Worm (Caenorhabditis elegans): ENCODE measurements around the gene C18G1.9.

Gene C18G1.9

DNA sequence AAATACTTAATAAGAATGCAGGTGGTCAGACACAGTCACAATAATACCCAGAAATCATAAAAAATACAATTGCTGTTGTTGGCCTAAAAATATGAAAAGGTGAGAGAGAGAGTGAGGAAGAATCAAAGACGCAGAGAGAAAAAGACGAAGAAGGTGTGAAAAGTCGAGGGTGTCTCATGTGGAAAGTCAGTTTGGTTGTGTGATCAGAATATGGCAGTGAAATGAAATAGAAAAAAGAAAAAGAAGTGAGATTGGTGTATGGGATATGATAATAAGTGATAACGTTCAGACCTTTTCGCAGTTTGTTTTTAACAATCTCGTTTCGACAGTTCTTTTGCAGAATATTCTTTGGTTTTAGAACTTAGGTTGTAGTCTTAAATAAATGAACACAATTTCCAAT lies 37.3 kb upstream of the C18G1.9 start:
- no peak for TF ChIP-seq blmp-1 (tag; optimal IDR thresholded peaks at IDR 0.05)
- no peak for TF ChIP-seq nhr-12 (tag; optimal IDR thresholded peaks at IDR 0.05)
- no peak for TF ChIP-seq ceh-39 (tag; optimal IDR thresholded peaks at IDR 0.05)
- TF ChIP-seq flh-1 (GFP tag; optimal IDR thresholded peaks at IDR 0.05): no peak
- no peak for TF ChIP-seq mls-2 (tag; optimal IDR thresholded peaks at IDR 0.05)
- TF ChIP-seq sem-2 (GFP tag; optimal IDR thresholded peaks at IDR 0.05): no peak
- no peak for TF ChIP-seq mep-1 (tag; optimal IDR thresholded peaks at IDR 0.05)
- no peak for TF ChIP-seq unc-120 (tag; optimal IDR thresholded peaks at IDR 0.05; ENCODE audit: poor library complexity, severe bottlenecking)
- TF ChIP-seq unc-39 (tag; optimal IDR thresholded peaks at IDR 0.05): no peak
- no peak for TF ChIP-seq cnd-1 (tag; optimal IDR thresholded peaks at IDR 0.05)
- TF ChIP-seq mab-5 (tag; optimal IDR thresholded peaks at IDR 0.05): no peak
- no peak for TF ChIP-seq ham-2 (GFP tag; optimal IDR thresholded peaks at IDR 0.05)

ce11 chrV:4805847-4806246 lies 36.3 kb upstream of the C18G1.9 start, which contains the start of gene R02F11.3:
Gene R02F11.3 (minus strand): TSS chrV:4805947.
- TF ChIP-seq mep-1 (tag; optimal IDR thresholded peaks at IDR 0.05) (no peak), nhr-28 (tag; optimal IDR thresholded peaks at IDR 0.05) (no peak), lsy-2 (tag; optimal IDR thresholded peaks at IDR 0.05) (no peak), drap-1 (GFP tag; optimal IDR thresholded peaks at IDR 0.05) (no peak), sem-2 (GFP tag; optimal IDR thresholded peaks at IDR 0.05) (no peak), elt-1 (tag; optimal IDR thresholded peaks at IDR 0.05; ENCODE audit: borderline replicate concordance, insufficient read depth) (no peak)

DNA sequence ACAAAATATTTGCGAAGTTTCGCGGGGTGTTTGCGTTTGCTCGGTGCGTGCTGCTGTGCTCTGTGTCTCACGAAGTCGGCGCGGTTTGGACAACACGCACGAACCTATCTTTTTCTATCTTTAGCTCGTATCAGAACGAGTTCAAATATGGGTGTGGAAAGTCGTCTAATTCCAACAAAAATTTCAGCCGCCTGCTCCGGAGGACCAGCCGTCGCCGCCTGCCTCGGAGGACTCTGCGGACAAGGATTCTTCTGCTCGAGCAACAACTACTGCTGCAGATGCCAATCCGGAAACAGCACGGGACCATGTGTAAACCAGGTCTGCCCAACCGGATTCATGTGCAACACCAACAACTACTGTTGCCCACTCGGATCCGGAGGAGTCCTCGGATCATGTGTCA lies 32.4 kb upstream of the C18G1.9 start:
- TF ChIP-seq lin-32 (GFP tag; optimal IDR thresholded peaks at IDR 0.05): no peak
- no peak for TF ChIP-seq mab-5 (tag; optimal IDR thresholded peaks at IDR 0.05)
- TF ChIP-seq nhr-2 (tag; optimal IDR thresholded peaks at IDR 0.05): no peak
- TF ChIP-seq ces-1 (GFP tag; optimal IDR thresholded peaks at IDR 0.05): no peak
- no peak for TF ChIP-seq sem-2 (GFP tag; optimal IDR thresholded peaks at IDR 0.05)
- no peak for TF ChIP-seq elt-3 (tag; optimal IDR thresholded peaks at IDR 0.05)
- TF ChIP-seq bed-3 (GFP tag; optimal IDR thresholded peaks at IDR 0.05): no peak
- no peak for TF ChIP-seq ztf-11 (tag; optimal IDR thresholded peaks at IDR 0.05)
- no peak for TF ChIP-seq drap-1 (GFP tag; optimal IDR thresholded peaks at IDR 0.05)
- no peak for TF ChIP-seq nhr-237 (tag; optimal IDR thresholded peaks at IDR 0.05)
- no peak for TF ChIP-seq pha-4 (tag; optimal IDR thresholded peaks at IDR 0.05)
- no peak for TF ChIP-seq lin-13 (tag; optimal IDR thresholded peaks at IDR 0.05)

- TF ChIP-seq ceh-83 (GFP tag; optimal IDR thresholded peaks at IDR 0.05) (no peak), nhr-2 (tag; optimal IDR thresholded peaks at IDR 0.05) (no peak), zip-8 (tag; optimal IDR thresholded peaks at IDR 0.05) (no peak), sem-2 (GFP tag; optimal IDR thresholded peaks at IDR 0.05) (no peak), nhr-237 (tag; optimal IDR thresholded peaks at IDR 0.05) (no peak), tbx-8 (GFP tag; optimal IDR thresholded peaks at IDR 0.05) (no peak), flh-1 (GFP tag; optimal IDR thresholded peaks at IDR 0.05) (no peak), ces-1 (GFP tag; optimal IDR thresholded peaks at IDR 0.05) (no peak), M03D4.4 (tag; optimal IDR thresholded peaks at IDR 0.05) (no peak), ztf-11 (tag; optimal IDR thresholded peaks at IDR 0.05) (no peak), lin-32 (GFP tag; optimal IDR thresholded peaks at IDR 0.05) (no peak)
These were observed 31.3 kb upstream of the C18G1.9 start, which contains the start of gene R02F11.1 for ce11 chrV:4800794-4801193. Gene R02F11.1 (plus strand): TSS chrV:4801094.

DNA sequence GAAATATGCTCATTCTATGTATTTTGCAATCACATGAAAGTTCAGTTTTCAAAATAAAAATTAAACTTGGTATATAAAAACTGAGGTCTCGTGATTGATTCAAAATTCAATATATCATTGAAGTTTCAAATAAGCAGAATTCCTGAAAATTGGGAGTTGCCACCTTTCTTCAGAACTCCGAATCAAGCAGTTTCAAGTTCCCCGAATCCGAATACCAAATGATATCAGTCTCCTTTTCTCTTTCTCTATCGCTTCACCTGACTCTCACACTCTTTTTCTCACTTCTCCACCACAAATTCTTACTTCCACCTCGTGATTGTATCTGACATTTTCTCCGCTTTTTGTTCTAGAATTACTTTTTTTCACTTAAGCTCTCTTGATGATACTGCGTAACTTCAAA lies 24.8 kb upstream of the C18G1.9 start, which contains the start of gene R02F11.2:
Gene R02F11.2, plus strand, starts transcription at position 292 of the 400 bp plus-strand sequence.
- no peak for TF ChIP-seq hlh-1 (tag; optimal IDR thresholded peaks at IDR 0.05)
- TF ChIP-seq tbx-8 (GFP tag; optimal IDR thresholded peaks at IDR 0.05): no peak
- no peak for TF ChIP-seq unc-62 (GFP tag; optimal IDR thresholded peaks at IDR 0.05)
- TF ChIP-seq snpc-4 (tag; optimal IDR thresholded peaks at IDR 0.05): no peak
- no peak for TF ChIP-seq ces-1 (GFP tag; optimal IDR thresholded peaks at IDR 0.05)
- TF ChIP-seq ham-2 (GFP tag; optimal IDR thresholded peaks at IDR 0.05): no peak
- no peak for TF ChIP-seq mls-2 (tag; optimal IDR thresholded peaks at IDR 0.05)
- no peak for TF ChIP-seq nhr-12 (tag; optimal IDR thresholded peaks at IDR 0.05)
- TF ChIP-seq nhr-237 (tag; optimal IDR thresholded peaks at IDR 0.05): no peak
- no peak for TF ChIP-seq mab-5 (tag; optimal IDR thresholded peaks at IDR 0.05)
- no peak for TF ChIP-seq unc-120 (tag; optimal IDR thresholded peaks at IDR 0.05; ENCODE audit: poor library complexity, severe bottlenecking)
- no peak for TF ChIP-seq lin-13 (tag; optimal IDR thresholded peaks at IDR 0.05)
- TF ChIP-seq flh-1 (GFP tag; optimal IDR thresholded peaks at IDR 0.05): no peak
- TF ChIP-seq lsy-2 (tag; optimal IDR thresholded peaks at IDR 0.05): no peak
- TF ChIP-seq ceh-43 (GFP tag; optimal IDR thresholded peaks at IDR 0.05): no peak
- no peak for TF ChIP-seq zip-8 (tag; optimal IDR thresholded peaks at IDR 0.05)
- TF ChIP-seq elt-3 (tag; optimal IDR thresholded peaks at IDR 0.05): no peak
- TF ChIP-seq ceh-39 (tag; optimal IDR thresholded peaks at IDR 0.05): no peak

Measured in whole organism, mixed stage, embryonic.